Fruit fly (Drosophila melanogaster): Measurements from ENCODE around the gene CG3857.
A peak's percentile ranks its signal among the peaks of the same experiment; 100 is the strongest.

Gene CG3857

DNA sequence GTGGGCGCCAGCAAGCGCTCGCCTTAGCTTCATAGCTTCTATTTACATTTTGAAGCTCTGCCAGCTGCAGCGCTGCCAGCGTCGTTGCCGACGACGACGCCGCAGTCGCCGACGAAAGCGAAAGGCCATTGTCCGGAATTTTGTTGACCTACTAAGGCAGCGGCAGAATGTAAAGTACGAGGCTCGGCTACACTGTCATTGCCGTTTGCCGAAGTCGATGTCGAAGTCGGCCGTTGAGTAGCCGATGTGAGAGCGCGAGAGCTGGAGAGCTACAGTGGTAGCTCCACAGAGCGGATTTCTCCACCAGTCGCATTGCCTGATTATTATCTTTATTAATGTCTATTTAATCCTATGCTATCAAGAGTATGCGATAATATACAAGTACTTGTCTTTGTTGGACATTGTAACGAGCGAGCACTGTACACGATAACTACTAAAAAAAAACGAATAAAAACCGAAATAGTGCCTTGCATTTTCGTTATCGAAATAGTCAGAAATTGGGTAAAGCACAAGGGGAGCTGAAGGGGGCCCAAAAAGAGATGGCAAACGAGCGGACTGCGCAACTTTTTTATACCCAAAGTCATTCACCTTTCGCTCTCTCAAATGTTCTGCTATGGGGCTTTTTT is 23.9 kb upstream of the CG3857 start (continued):
- TF ChIP-seq CG13894 (tag; optimal IDR thresholded peaks at IDR 0.05), result peak; percentile 85
- TF ChIP-seq Neu2 (GFP tag; optimal IDR thresholded peaks at IDR 0.05; ENCODE audit: borderline replicate concordance), result peak; percentile 37
- peak; percentile 95 for TF ChIP-seq CG11504 (tag; optimal IDR thresholded peaks at IDR 0.05)

dm6 chrX:1963192-1963590 is 23.4 kb upstream of the CG3857 start:
- TF ChIP-seq br (optimal IDR thresholded peaks at IDR 0.05) (no peak), Doc2 (GFP tag; IDR thresholded peaks at IDR 0.05) (no peak), CG8478 (optimal IDR thresholded peaks at IDR 0.05) (no peak), zf30C (GFP tag; optimal IDR thresholded peaks at IDR 0.05) (no peak), sens (GFP tag) (no peak), CG2202 (tag; optimal IDR thresholded peaks at IDR 0.05) (no peak), Dad (GFP tag; optimal IDR thresholded peaks at IDR 0.05) (no peak), Six4 (GFP tag; optimal IDR thresholded peaks at IDR 0.05) (no peak), Pdp1 (GFP tag; optimal IDR thresholded peaks at IDR 0.05) (peak in 1 of 2 experiments; percentile 70), Dek (tag; optimal IDR thresholded peaks at IDR 0.05) (no peak), klu (GFP tag; IDR thresholded peaks at IDR 0.05) (no peak), CG33213 (GFP tag; optimal IDR thresholded peaks at IDR 0.05) (no peak), CG11398 (GFP tag; optimal IDR thresholded peaks at IDR 0.05) (no peak), Ravus (GFP tag; IDR thresholded peaks at IDR 0.05) (no peak), hbn (GFP tag; IDR thresholded peaks at IDR 0.05; ENCODE audit: partially characterized antibody) (no peak), CG18476 (GFP tag; optimal IDR thresholded peaks at IDR 0.05) (no peak), CG8290 (GFP tag; optimal IDR thresholded peaks at IDR 0.05) (no peak), CG8290 (tag; optimal IDR thresholded peaks at IDR 0.05) (peak in 1 of 2 experiments; percentile 23), CG5953 (GFP tag; IDR thresholded peaks at IDR 0.05) (no peak), so (GFP tag; IDR thresholded peaks at IDR 0.05) (peak; percentile 62; the same call in 1 of the 3 replicates), CG5180 (GFP tag; optimal IDR thresholded peaks at IDR 0.05) (no peak), Trl (optimal IDR thresholded peaks at IDR 0.05) (no peak), Trl (GFP tag; optimal IDR thresholded peaks at IDR 0.05) (no peak), pzg (GFP tag; optimal IDR thresholded peaks at IDR 0.05) (no peak), CG13296 (GFP tag; optimal IDR thresholded peaks at IDR 0.05) (no peak), CG2199 (GFP tag; IDR thresholded peaks at IDR 0.05) (no peak; the same call in 2 of the 3 replicates), Camta (GFP tag; optimal IDR thresholded peaks at IDR 0.05) (no peak), Ssrp (tag; optimal IDR thresholded peaks at IDR 0.05) (no peak), lab (GFP tag; optimal IDR thresholded peaks at IDR 0.05) (no peak), ac (GFP tag; optimal IDR thresholded peaks at IDR 0.05) (no peak), PHDP (tag; optimal IDR thresholded peaks at IDR 0.05) (no peak), Mrtf (GFP tag; IDR thresholded peaks at IDR 0.05) (no peak), CG10147 (GFP tag; optimal IDR thresholded peaks at IDR 0.05) (no peak), HLH54F (GFP tag; optimal IDR thresholded peaks at IDR 0.05) (no peak), ewg (GFP tag; optimal IDR thresholded peaks at IDR 0.05) (no peak), CG13424 (tag; optimal IDR thresholded peaks at IDR 0.05) (no peak), CG14014 (GFP tag; IDR thresholded peaks at IDR 0.05) (no peak), CG12769 (tag; optimal IDR thresholded peaks at IDR 0.05) (peak; percentile 30), CG1529 (GFP tag; optimal IDR thresholded peaks at IDR 0.05) (no peak), ap (GFP tag; IDR thresholded peaks at IDR 0.05) (no peak), wek (GFP tag; optimal IDR thresholded peaks at IDR 0.05) (peak; percentile 62), ato (GFP tag; IDR thresholded peaks at IDR 0.05; ENCODE audit: partially characterized antibody) (no peak), Drgx (GFP tag; IDR thresholded peaks at IDR 0.05) (no peak), D19B (GFP tag; optimal IDR thresholded peaks at IDR 0.05) (no peak), crol (GFP tag; IDR thresholded peaks at IDR 0.05) (peak; percentile 50; the same call in 1 of the 2 replicates), sqz (GFP tag; optimal IDR thresholded peaks at IDR 0.05) (no peak), Dp (GFP tag; optimal IDR thresholded peaks at IDR 0.05) (no peak)

Data from whole organism, embryonic.